Worm (Caenorhabditis elegans) whole organism, L2 larva: ENCODE data around the gene F37C4.8.

ENCODE experiments used
- C34F6.9 ChIP-seq: fragments of 150-350 bp; optimal IDR thresholded peaks from 2 replicates; lab custom pipeline; 2014; ENCODE audit warnings: missing biosample characterization, missing genetic modification characterization
- F13H6.1 ChIP-seq: sonication (generic microtip); optimal IDR thresholded peaks from 2 replicates; lab custom pipeline; 2016; ENCODE audit warnings: missing genetic modification characterization, missing compliant biosample characterization
- R02D3.7 ChIP-seq: fragments of 150-350 bp; optimal IDR thresholded peaks from 2 replicates; lab custom pipeline; 2014; ENCODE audit warnings: missing biosample characterization, missing genetic modification characterization
- ZK546.5 ChIP-seq: sonication (generic microtip); optimal IDR thresholded peaks from 2 replicates; lab custom pipeline; 2017; ENCODE audit warnings: missing biosample characterization, missing genetic modification characterization
- alr-1 ChIP-seq: fragments of 150-350 bp; optimal IDR thresholded peaks from 2 replicates; lab custom pipeline; 2014; ENCODE audit warnings: missing biosample characterization, missing genetic modification characterization
- aly-2 ChIP-seq: fragments of 150-350 bp; optimal IDR thresholded peaks from 2 replicates; lab custom pipeline; 2014; ENCODE audit warnings: missing biosample characterization, missing genetic modification characterization
- ama-1 ChIP-seq: fragments of 150-350 bp; optimal IDR thresholded peaks from 2 replicates; lab custom pipeline; 2018; ENCODE audit warnings: inconsistent platforms
- ceh-82 ChIP-seq: fragments of 150-350 bp; optimal IDR thresholded peaks from 2 replicates; lab custom pipeline; 2014; ENCODE audit warnings: missing biosample characterization, missing genetic modification characterization
- crh-2 ChIP-seq: sonication (generic microtip); optimal IDR thresholded peaks from 2 replicates; lab custom pipeline; 2017; ENCODE audit warnings: missing biosample characterization, missing genetic modification characterization
- elt-1 ChIP-seq: fragments of 150-350 bp; optimal IDR thresholded peaks from 2 replicates; lab custom pipeline; 2014; ENCODE audit warnings: missing biosample characterization, missing genetic modification characterization
- fos-1 ChIP-seq: fragments of 150-350 bp; optimal IDR thresholded peaks from 2 replicates; lab custom pipeline; 2014; ENCODE audit warnings: missing biosample characterization, missing genetic modification characterization
- gmeb-1 ChIP-seq: fragments of 150-350 bp; optimal IDR thresholded peaks from 2 replicates; lab custom pipeline; 2014; ENCODE audit warnings: missing biosample characterization, missing genetic modification characterization
- lin-11 ChIP-seq: fragments of 150-350 bp; sonication (generic microtip); optimal IDR thresholded peaks from 2 replicates; lab custom pipeline; 2014; ENCODE audit warnings: missing biosample characterization, missing genetic modification characterization, inconsistent platforms, mixed read lengths
- lin-13 ChIP-seq: fragments of 150-350 bp; optimal IDR thresholded peaks from 2 replicates; lab custom pipeline; 2014; ENCODE audit warnings: missing biosample characterization, missing genetic modification reagents, missing genetic modification characterization
- lin-39 ChIP-seq: fragments of 150-350 bp; optimal IDR thresholded peaks from 2 replicates; lab custom pipeline; 2014; ENCODE audit warnings: missing biosample characterization, missing genetic modification reagents, missing genetic modification characterization
- lsy-2 ChIP-seq, 2 experiments: fragments of 150-350 bp in 1 of 2; sonication (generic microtip) in 1 of 2; optimal IDR thresholded peaks; 2 replicates each; lab custom pipeline; 2014 to 2017; ENCODE audit warnings: missing biosample characterization in 2 of 2, missing genetic modification characterization in 2 of 2
- mab-5 ChIP-seq: fragments of 150-350 bp; optimal IDR thresholded peaks from 2 replicates; lab custom pipeline; 2014; ENCODE audit warnings: missing biosample characterization, missing genetic modification characterization
- mbf-1 ChIP-seq: sonication (generic microtip); optimal IDR thresholded peaks from 2 replicates; lab custom pipeline; 2017; ENCODE audit warnings: missing biosample characterization, missing genetic modification characterization
- nhr-10 ChIP-seq: sonication (generic microtip); optimal IDR thresholded peaks from 2 replicates; lab custom pipeline; 2017; ENCODE audit warnings: missing biosample characterization, missing genetic modification characterization
- nhr-11 ChIP-seq: fragments of 150-350 bp; optimal IDR thresholded peaks from 2 replicates; lab custom pipeline; 2014; ENCODE audit warnings: missing biosample characterization, missing genetic modification characterization
- nhr-129 ChIP-seq: fragments of 150-350 bp; optimal IDR thresholded peaks from 2 replicates; lab custom pipeline; 2014; ENCODE audit warnings: missing biosample characterization, missing genetic modification characterization
- nhr-21 ChIP-seq: fragments of 150-350 bp; optimal IDR thresholded peaks from 2 replicates; lab custom pipeline; 2014; ENCODE audit warnings: missing biosample characterization, missing genetic modification characterization
- nhr-237 ChIP-seq: fragments of 150-350 bp; optimal IDR thresholded peaks from 2 replicates; lab custom pipeline; 2014; ENCODE audit warnings: missing biosample characterization, missing genetic modification characterization
- nhr-25 ChIP-seq: fragments of 150-350 bp; sonication (generic microtip); optimal IDR thresholded peaks from 3 replicates; lab custom pipeline; 2014; ENCODE audit warnings: missing biosample characterization, missing genetic modification characterization
- peb-1 ChIP-seq: fragments of 150-350 bp; optimal IDR thresholded peaks from 2 replicates; lab custom pipeline; 2014; ENCODE audit warnings: missing biosample characterization, missing genetic modification characterization
- skn-1 ChIP-seq: sonication (generic microtip); optimal IDR thresholded peaks from 2 replicates; lab custom pipeline; 2017; ENCODE audit warnings: missing biosample characterization, missing genetic modification characterization
- sma-3 ChIP-seq: sonication (generic microtip); optimal IDR thresholded peaks from 2 replicates; lab custom pipeline; 2016; ENCODE audit warnings: missing genetic modification reagents, missing genetic modification characterization, missing compliant biosample characterization
- snpc-4 ChIP-seq: fragments of 150-350 bp; optimal IDR thresholded peaks from 2 replicates; lab custom pipeline; 2014; ENCODE audit warnings: missing biosample characterization, missing genetic modification characterization
- unc-55 ChIP-seq: fragments of 150-350 bp; sonication (generic microtip); optimal IDR thresholded peaks from 3 replicates; lab custom pipeline; 2014; ENCODE audit warnings: missing biosample characterization, missing genetic modification reagents, missing genetic modification characterization
- unc-62 ChIP-seq: fragments of 150-350 bp; optimal IDR thresholded peaks from 2 replicates; lab custom pipeline; 2014; ENCODE audit warnings: missing biosample characterization, missing genetic modification reagents, missing genetic modification characterization
- zag-1 ChIP-seq: fragments of 150-350 bp; optimal IDR thresholded peaks from 2 replicates; lab custom pipeline; 2014; ENCODE audit warnings: missing biosample characterization, missing genetic modification characterization
- ztf-11 ChIP-seq: sonication (generic microtip); optimal IDR thresholded peaks from 2 replicates; lab custom pipeline; 2017; ENCODE audit warnings: missing biosample characterization, missing genetic modification characterization
- ztf-4 ChIP-seq: fragments of 150-350 bp; optimal IDR thresholded peaks from 2 replicates; lab custom pipeline; 2014; ENCODE audit warnings: missing biosample characterization, missing genetic modification characterization

The F37C4.8 gene

DNA sequence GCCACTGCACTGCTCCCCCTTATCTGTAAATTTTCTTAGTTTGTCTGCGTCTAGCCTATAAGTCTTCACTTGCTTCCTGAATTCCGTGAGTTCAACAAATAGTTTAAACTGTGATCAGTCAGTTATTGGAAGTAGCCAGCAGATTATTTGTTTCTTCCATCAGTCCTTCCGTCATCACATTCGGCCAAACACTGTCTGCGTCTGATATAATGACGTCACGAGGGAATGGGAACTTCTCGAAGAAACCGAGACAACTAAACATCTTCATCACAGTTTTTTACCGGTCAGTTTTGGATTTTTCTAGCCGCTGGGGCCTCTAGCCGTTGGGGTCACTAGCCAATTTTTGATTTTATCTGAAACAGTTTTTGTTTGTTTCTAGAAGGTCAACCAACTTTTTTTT lies 15.0 kb downstream of the F37C4.8 start:
- TF ChIP-seq ama-1 (lab: Kevin White, UChicago) (no peak), fos-1 (tag; lab: Kevin White, UChicago) (peak; percentile 3), nhr-129 (tag; lab: Kevin White, UChicago) (peak; percentile 24), unc-55 (GFP tag; lab: Kevin White, UChicago) (no peak), nhr-25 (peak; percentile 38), aly-2 (tag; lab: Kevin White, UChicago) (no peak)

DNA sequence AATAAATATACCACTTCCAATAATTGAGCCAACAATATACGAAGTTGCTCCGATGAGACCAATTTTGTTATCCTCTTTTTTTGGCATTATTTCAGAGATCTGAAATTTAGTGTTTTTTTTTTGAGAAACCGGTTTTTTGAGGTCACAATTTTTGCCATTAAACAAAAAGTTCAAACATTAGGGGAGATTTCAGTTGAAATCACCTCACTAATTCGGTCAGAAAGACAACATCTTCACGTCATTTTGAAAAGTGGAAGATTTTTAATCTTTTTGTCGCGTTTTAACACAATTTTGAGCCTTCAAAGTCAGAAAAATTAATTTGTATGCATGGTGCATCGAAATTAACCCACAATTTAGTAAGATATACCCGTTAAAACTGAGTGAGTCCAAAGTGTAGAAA lies 16.1 kb downstream of the F37C4.8 start, which contains the start of gene aat-8:
Gene aat-8, minus strand, starts transcription at position 101 of the 400 bp plus-strand sequence.
- no peak for TF ChIP-seq lin-11
- TF ChIP-seq R02D3.7 (tag; lab: Kevin White, UChicago), result no peak
- no peak for TF ChIP-seq ZK546.5 (tag; lab: Kevin White, UChicago)
- TF ChIP-seq F13H6.1 (tag; lab: Kevin White, UChicago), result no peak
- no peak for TF ChIP-seq aly-2 (tag; lab: Kevin White, UChicago)
- TF ChIP-seq ztf-4 (tag; lab: Kevin White, UChicago), result no peak
- no peak for TF ChIP-seq unc-62 (GFP tag; lab: Kevin White, UChicago)
- no peak for TF ChIP-seq nhr-237 (tag; lab: Kevin White, UChicago)

DNA sequence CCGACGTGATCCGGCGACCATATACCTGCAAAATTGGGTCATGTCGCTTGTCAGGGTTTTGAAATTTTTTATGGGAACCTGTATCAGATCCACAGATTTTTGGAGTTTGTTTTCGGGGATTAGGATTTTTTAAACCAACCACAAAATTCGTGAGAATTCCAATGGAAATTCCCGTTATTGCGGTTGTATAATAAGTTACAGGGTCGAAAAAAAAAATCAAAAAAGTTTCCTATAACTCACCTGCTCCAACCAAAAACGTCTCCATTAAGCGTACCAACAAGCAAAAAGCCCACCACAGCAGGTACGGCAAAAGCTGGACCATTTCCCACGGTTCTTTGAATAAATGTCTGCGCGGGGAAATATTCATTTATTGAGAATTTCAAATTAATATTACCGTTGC lies 18.1 kb downstream of the F37C4.8 start:
- no peak for TF ChIP-seq crh-2 (tag; lab: Kevin White, UChicago)
- no peak for TF ChIP-seq F13H6.1 (tag; lab: Kevin White, UChicago)
- no peak for TF ChIP-seq gmeb-1
- no peak for TF ChIP-seq lsy-2 (tag; optimal IDR thresholded peaks at IDR 0.05; lab: Kevin White, UChicago)
- TF ChIP-seq peb-1 (tag; lab: Kevin White, UChicago), result no peak
- no peak for TF ChIP-seq nhr-11 (tag; lab: Kevin White, UChicago)
- TF ChIP-seq snpc-4, result no peak
- no peak for TF ChIP-seq nhr-25
- no peak for TF ChIP-seq ztf-11 (tag; lab: Kevin White, UChicago)
- TF ChIP-seq ceh-82, result no peak
- no peak for TF ChIP-seq lin-39

DNA sequence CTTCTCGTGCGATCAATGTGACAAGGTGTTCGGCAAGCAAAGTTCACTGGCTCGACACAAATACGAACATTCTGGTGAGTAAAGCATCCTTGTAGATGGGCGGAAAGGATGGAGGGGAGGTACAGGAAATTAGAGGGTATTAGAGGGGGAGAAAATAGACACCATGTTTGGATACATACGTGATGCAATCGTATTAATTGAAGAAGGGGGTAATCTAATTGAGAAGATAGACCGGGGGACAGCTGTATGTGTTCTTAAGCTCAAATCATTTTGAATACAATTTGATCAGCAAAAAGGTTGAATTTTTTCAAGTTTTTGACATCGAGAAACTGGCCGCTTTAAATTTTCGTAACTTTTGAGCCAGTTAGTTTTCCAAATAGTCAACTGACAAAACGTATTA lies 20.6 kb downstream of the F37C4.8 start:
- TF ChIP-seq snpc-4 (no peak), gmeb-1 (no peak), nhr-11 (tag; lab: Kevin White, UChicago) (no peak), fos-1 (tag; lab: Kevin White, UChicago) (no peak), alr-1 (tag; lab: Kevin White, UChicago) (no peak), peb-1 (tag; lab: Kevin White, UChicago) (no peak), unc-62 (GFP tag; lab: Kevin White, UChicago) (no peak), lsy-2 (tag; optimal IDR thresholded peaks at IDR 0.05; lab: Kevin White, UChicago) (no peak)

DNA sequence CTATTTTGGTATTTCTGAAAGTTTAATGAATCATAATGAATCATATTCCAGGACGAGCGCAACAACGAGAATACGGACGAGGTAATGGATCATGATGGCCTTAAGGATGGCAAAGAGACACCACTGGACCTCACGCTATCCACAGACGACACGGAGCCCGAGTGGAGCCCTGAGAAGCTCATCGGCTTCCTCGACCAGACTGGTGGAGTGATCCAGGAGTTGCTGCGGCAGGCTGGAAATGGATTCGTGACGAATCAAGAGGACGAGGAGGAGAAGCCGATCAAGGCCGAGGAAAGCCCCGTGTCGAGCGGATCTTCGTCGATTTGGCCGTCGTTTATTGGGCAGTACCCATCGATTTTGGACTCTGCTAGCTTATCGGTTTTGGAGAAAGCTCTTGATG lies 21.5 kb downstream of the F37C4.8 start:
- TF ChIP-seq aly-2 (tag; lab: Kevin White, UChicago) (no peak), snpc-4 (no peak), lin-11 (no peak), ama-1 (lab: Kevin White, UChicago) (no peak), nhr-10 (tag; lab: Kevin White, UChicago) (no peak), fos-1 (tag; lab: Kevin White, UChicago) (no peak), elt-1 (tag; lab: Kevin White, UChicago) (no peak), mbf-1 (tag; lab: Kevin White, UChicago) (no peak), gmeb-1 (no peak)

DNA sequence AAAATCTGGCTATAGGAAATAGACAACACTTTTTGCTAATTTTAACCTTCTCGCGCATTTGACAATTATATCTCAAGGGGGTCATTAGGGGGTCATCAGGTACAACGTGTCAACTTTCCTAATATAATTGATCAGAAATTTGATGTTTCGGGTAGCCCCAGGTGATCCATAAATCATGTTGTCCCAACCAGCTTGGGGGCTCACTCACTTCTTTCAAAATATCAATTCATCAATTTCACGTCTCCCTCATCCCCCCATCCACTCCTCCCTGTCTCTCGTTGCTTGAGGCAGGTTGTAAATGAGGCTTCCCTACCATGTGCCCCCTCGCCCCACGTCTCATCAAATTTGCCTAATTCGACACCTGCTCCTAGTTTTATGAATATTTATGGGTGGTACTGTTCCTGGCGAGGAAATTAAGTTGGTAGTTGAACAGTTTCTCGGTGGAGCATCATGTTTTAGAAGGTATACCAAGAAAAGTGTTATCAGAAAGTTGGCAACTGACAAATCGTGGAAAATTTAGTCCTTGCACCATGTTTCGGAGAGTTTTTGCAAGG lies 22.9 kb downstream of the F37C4.8 start:
- peak; percentile 81 for TF ChIP-seq mab-5 (tag; lab: Kevin White, UChicago)
- TF ChIP-seq fos-1 (tag; lab: Kevin White, UChicago), result no peak
- TF ChIP-seq sma-3, result no peak
- TF ChIP-seq nhr-21 (tag; lab: Kevin White, UChicago), result no peak
- TF ChIP-seq lin-13 (GFP tag; lab: Kevin White, UChicago), result no peak
- TF ChIP-seq lin-39, result peak; percentile 49
- no peak for TF ChIP-seq ztf-11 (tag; lab: Kevin White, UChicago)
- TF ChIP-seq nhr-25, result no peak
- TF ChIP-seq elt-1 (tag; lab: Kevin White, UChicago), result no peak
- no peak for TF ChIP-seq aly-2 (tag; lab: Kevin White, UChicago)
- TF ChIP-seq crh-2 (tag; lab: Kevin White, UChicago), result no peak
- no peak for TF ChIP-seq lin-11
- TF ChIP-seq zag-1 (tag; lab: Kevin White, UChicago), result no peak
- TF ChIP-seq ceh-82, result no peak
- TF ChIP-seq nhr-237 (tag; lab: Kevin White, UChicago), result no peak
- no peak for TF ChIP-seq C34F6.9
- no peak for TF ChIP-seq skn-1 (tag; lab: Kevin White, UChicago)
